Worm (Caenorhabditis elegans) whole organism, dauer: ENCODE data around the gene fis-2.

Source experiments
- unc-62 ChIP-seq: sonication (generic microtip); optimal IDR thresholded peaks from 2 replicates; lab custom pipeline; 2017; ENCODE audit warnings: missing biosample characterization, missing genetic modification reagents, missing genetic modification characterization

The fis-2 gene

ce11 chrX:8286740-8287299 lies 1.8 kb upstream of the fis-2 start, which contains the start of gene sec-16A.2:
Gene sec-16A.2 (plus strand): TSS chrX:8287249.
- TF ChIP-seq unc-62 (GFP tag; lab: Kevin White, UChicago): no peak

DNA sequence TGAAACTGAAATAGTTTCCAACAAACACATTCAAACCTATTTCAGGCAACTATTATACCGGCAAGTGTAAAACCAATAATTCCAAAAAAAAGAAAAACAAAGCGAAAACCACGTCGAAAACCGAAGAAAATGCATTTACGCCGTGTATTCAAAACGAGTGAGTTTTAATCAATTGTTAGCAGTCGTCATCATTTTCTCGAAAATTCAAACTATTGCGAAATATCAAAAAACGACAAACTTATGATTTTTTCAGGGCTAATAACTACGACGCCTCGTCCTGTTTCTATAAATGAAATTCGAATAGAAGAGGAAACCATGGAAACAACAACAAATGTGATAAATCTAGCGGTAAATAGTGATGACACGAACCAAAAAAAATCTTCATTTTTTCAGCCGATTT lies 1.1 kb upstream of the fis-2 start:
- no peak for TF ChIP-seq unc-62 (GFP tag; lab: Kevin White, UChicago)

DNA sequence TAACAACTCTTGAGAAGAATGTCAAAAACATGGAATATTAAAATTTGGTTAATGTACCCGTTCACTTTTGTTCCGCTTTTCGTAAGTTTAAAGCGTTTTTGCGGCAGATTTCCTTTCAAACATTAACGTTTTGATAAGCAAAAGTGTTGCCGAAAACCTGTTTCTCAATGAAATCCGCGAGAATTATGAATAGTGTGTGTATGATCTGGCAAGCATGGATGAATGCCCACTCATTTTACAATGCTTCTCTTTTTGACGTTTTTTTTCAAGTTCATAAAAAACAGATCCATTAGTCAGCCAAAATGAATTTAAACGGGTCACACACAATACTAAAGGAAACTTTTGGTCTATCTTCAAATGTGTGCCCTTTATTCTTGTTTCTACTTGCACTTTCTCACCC lies 1.0 kb downstream of the fis-2 start:
- no peak for TF ChIP-seq unc-62 (GFP tag; lab: Kevin White, UChicago)

DNA sequence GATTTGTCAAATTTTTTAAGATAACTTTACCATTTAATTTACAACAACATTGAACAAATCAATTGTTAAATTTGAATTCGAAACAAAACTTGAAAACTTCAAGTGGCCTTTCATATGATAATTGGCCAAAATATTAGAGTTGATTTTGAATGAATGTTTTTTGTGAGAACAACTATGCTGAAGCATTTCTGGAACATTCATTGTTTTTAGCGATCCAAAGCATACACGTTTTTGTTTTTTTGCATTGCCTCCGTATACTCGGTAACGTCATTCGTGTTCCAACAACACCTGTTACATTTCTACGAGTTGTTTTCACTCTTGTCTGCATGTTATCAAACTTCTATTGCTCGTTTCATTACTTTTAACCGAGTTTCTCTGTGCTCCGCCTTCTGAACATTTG lies 8.0 kb downstream of the fis-2 start:
- TF ChIP-seq unc-62 (GFP tag; lab: Kevin White, UChicago): no peak

- TF ChIP-seq unc-62 (GFP tag; lab: Kevin White, UChicago): no peak
These were observed 8.7 kb downstream of the fis-2 start for ce11 chrX:8276333-8276732.

DNA sequence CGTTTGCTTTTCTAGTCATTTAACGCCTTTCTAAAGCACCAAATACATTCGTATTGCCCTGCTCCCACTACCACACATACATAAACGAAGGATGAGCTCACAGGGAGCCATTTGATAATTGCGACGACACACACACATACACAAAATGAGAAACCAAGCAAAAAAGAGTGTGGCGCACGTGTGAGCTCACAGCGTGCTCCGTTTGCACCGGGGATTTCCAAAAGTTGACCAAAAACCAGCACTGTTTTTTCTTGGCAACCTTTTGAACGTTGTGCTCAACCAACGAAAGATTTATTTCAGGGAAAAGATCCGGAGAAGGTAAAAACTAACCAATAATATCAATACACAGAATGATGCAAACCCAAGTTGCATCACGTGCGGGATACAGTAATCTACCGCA lies 10.2 kb downstream of the fis-2 start, which contains the start of gene ksr-1:
Gene ksr-1 (plus strand): TSS at position 301 of the 400 bp plus-strand sequence.
- TF ChIP-seq unc-62 (GFP tag; lab: Kevin White, UChicago): no peak

ce11 chrX:8273496-8273895 lies 11.5 kb downstream of the fis-2 start:
- TF ChIP-seq unc-62 (GFP tag; lab: Kevin White, UChicago): no peak

ce11 chrX:8270971-8271553 lies 14.0 kb downstream of the fis-2 start, which contains the start of gene cutl-29:
Gene cutl-29 (minus strand): TSS chrX:8271021.
- TF ChIP-seq unc-62 (GFP tag; lab: Kevin White, UChicago): no peak

ce11 chrX:8268083-8268482 lies 16.9 kb downstream of the fis-2 start:
- no peak for TF ChIP-seq unc-62 (GFP tag; lab: Kevin White, UChicago)

DNA sequence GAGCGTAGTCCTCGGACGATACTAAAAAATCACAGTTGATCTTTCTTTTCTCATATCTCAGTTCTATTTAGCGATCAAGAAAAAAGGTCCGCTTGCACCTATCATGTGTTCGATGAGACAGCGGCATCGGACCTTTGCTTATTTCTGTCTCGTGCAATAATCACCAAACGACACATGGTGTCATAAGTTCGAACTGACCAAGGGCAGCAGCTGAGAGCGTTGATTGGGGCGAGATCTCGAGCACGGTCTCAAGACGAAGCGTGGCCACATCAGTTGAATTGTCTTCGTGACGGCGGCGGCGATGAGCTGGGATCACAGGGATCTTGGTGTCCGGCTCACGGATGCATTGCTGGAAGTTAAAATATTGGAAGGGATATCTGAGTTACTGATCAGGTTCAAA lies 22.3 kb downstream of the fis-2 start:
- TF ChIP-seq unc-62 (GFP tag; lab: Kevin White, UChicago): no peak

- TF ChIP-seq unc-62 (GFP tag; lab: Kevin White, UChicago): no peak
These were observed 23.8 kb downstream of the fis-2 start, which contains the start of gene M60.7 for ce11 chrX:8261125-8261684. Gene M60.7 (minus strand): TSS chrX:8261175.

DNA sequence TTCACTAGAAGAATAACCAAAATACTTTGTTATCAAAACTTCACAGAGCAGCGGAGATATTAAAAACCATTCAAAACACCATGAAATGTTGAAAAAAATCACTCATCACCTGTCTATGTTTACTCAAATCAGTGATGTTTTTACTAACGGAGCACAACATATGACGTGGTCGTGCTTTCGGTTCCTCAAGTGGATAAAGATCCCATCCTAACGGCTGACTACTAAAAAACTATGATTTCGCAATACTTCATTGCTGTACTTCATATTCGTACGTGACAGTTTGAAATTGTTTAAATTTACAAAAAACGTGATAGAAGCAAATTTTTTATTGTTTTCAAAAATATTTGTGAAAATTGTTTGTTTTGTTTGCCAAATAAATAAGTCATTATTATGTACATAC lies 27.3 kb downstream of the fis-2 start:
- no peak for TF ChIP-seq unc-62 (GFP tag; lab: Kevin White, UChicago)

ce11 chrX:8255433-8255832 lies 29.6 kb downstream of the fis-2 start:
- TF ChIP-seq unc-62 (GFP tag; lab: Kevin White, UChicago): no peak

DNA sequence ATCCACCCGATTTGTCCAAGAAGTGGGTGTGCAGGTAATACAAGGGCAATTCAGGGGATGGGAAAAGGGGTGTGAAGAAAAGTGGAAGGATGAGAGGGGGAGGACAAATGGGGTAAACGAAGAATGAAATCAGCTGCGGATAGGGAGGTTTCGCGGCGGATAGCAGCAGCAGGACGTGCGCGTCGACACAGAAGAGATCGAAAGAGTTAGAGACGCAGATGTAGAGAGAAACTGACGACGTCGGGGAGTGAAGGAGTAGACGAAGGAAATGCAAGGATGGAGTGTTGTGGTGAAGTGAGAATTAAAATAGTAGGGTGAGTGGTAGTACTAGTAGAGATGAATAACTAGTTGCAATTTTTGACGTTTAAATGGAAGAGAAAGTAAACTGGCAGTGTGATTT lies 32.7 kb downstream of the fis-2 start, which contains the start of gene M60.6:
Gene M60.6 (minus strand): TSS at position 166 of the 400 bp plus-strand sequence.
- no peak for TF ChIP-seq unc-62 (GFP tag; lab: Kevin White, UChicago)

- TF ChIP-seq unc-62 (GFP tag; lab: Kevin White, UChicago): no peak
These were observed 37.9 kb downstream of the fis-2 start for ce11 chrX:8247088-8247487.

DNA sequence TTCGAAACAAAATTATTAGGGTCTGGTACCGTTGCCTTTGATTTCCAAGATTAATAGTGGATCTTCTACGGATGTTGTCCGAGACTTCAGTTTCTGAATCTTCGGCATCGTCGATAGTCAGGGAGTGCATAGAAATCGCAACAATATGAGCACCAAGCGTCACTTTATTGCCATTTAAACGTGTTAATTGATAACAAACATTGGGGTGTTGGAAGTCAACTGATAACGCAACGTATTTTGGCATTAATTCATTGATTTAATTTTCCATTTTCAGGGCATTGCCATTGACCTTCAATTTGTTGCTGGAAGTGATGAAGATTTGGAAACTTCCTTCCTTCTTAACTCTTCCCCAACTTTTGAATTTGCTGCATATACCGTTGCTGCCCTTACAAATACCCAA lies 38.9 kb downstream of the fis-2 start, which contains the start of gene kqt-2:
Gene kqt-2 (minus strand): TSS at position 244 of the 400 bp plus-strand sequence.
- TF ChIP-seq unc-62 (GFP tag; lab: Kevin White, UChicago): no peak

DNA sequence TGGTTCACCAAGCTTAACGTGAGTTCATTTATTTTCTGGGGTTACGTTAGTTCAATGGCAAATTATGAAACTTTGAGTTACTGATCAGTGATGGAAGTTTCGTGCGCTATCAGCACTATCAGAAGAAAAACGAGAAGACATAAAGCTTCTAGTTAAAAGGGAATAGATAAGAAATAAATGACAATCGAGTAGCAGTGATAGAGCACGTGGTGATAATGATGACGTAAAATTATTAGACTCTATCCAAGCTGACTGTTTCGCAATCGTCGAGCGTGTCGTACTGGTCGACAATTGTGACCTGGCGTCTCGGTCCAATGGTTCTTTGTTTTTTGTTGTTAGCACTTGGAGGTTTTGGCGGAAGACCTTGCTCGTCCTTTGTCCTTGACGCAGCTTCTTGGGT lies 41.9 kb downstream of the fis-2 start:
- no peak for TF ChIP-seq unc-62 (GFP tag; lab: Kevin White, UChicago)
